Worm (Caenorhabditis elegans) whole organism, young adult: Measurements from ENCODE around the gene Y105C5A.15.

Experiments used
- B0019.2 ChIP-seq: fragments of 200-800 bp; sonication (Bioruptor generic); conservative IDR thresholded peaks from 2 replicates; pipeline ENCODE4 v1.3.6; 2022; ENCODE audit warnings: missing genetic modification reagents, missing genetic modification characterization, missing compliant biosample characterization
- B0336.3 ChIP-seq: fragments of 200-800 bp; sonication (Bioruptor generic); IDR thresholded peaks from 2 replicates; pipeline ENCODE4 v1.3.6; 2022; ENCODE audit warnings: missing genetic modification characterization, missing compliant biosample characterization
- F10E7.11 ChIP-seq: sonication (generic microtip); optimal IDR thresholded peaks from 2 replicates; lab custom pipeline; 2017; ENCODE audit warnings: mild to moderate bottlenecking, missing genetic modification characterization, moderate library complexity, missing compliant biosample characterization
- F23B12.7 ChIP-seq: sonication (generic microtip); optimal IDR thresholded peaks from 2 replicates; lab custom pipeline; 2017; ENCODE audit warnings: missing genetic modification characterization, mild to moderate bottlenecking, missing compliant biosample characterization, antibody characterized with exemption, moderate library complexity; ENCODE audit not compliant: insufficient read depth
- F39B2.1 ChIP-seq: fragments of 200-800 bp; sonication (Bioruptor generic); IDR thresholded peaks from 2 replicates; pipeline ENCODE4 v1.3.6; 2022; ENCODE audit warnings: missing genetic modification reagents, missing genetic modification characterization, missing compliant biosample characterization
- F52B5.7 ChIP-seq: sonication (generic microtip); optimal IDR thresholded peaks from 2 replicates; lab custom pipeline; 2016; ENCODE audit warnings: mild to moderate bottlenecking, missing genetic modification characterization, missing compliant biosample characterization
- K11D2.4 ChIP-seq: fragments of 200-800 bp; sonication (Bioruptor generic); IDR thresholded peaks from 2 replicates; pipeline ENCODE4 v1.3.6; 2022; ENCODE audit warnings: missing genetic modification reagents, missing genetic modification characterization, missing compliant biosample characterization
- K12H6.12 ChIP-seq: fragments of 200-800 bp; sonication (Bioruptor generic); optimal IDR thresholded peaks from 2 replicates; lab custom pipeline; 2018; ENCODE audit warnings: mild to moderate bottlenecking, missing genetic modification characterization, missing compliant biosample characterization
- attf-5 ChIP-seq: fragments of 200-800 bp; sonication (Bioruptor generic); optimal IDR thresholded peaks from 2 replicates; lab custom pipeline; 2018; ENCODE audit warnings: mild to moderate bottlenecking, missing genetic modification characterization, missing compliant biosample characterization
- attf-6 ChIP-seq: fragments of 200-800 bp; sonication (Bioruptor generic); IDR thresholded peaks from 2 replicates; pipeline ENCODE4 v1.3.6; 2022; ENCODE audit warnings: missing genetic modification reagents, missing genetic modification characterization, missing compliant biosample characterization
- cebp-1 ChIP-seq, 2 experiments: fragments of 200-800 bp in 1 of 2; sonication (Bioruptor generic) in 1 of 2; sonication (generic microtip) in 1 of 2; IDR thresholded peaks in 1 of 2; optimal IDR thresholded peaks in 1 of 2; 2 replicates each; pipeline versions ENCODE4 v1.3.6 to Lab custom; 2017 to 2022; ENCODE audit warnings: missing compliant biosample characterization in 2 of 2, missing genetic modification characterization in 2 of 2, mild to moderate bottlenecking in 1 of 2, missing genetic modification reagents in 1 of 2, moderate library complexity in 1 of 2
- cebp-2 ChIP-seq: fragments of 200-800 bp; sonication (Bioruptor generic); IDR thresholded peaks from 2 replicates; pipeline ENCODE4 v1.3.6; 2022; ENCODE audit warnings: missing genetic modification characterization, missing compliant biosample characterization
- chd-7 ChIP-seq: sonication (generic microtip); optimal IDR thresholded peaks from 2 replicates; lab custom pipeline; 2016; ENCODE audit warnings: mild to moderate bottlenecking, missing genetic modification characterization, moderate library complexity, missing compliant biosample characterization
- dox-1 ChIP-seq: fragments of 200-800 bp; sonication (Bioruptor generic); IDR thresholded peaks from 2 replicates; pipeline ENCODE4 v1.3.6; 2022; ENCODE audit warnings: missing genetic modification reagents, missing genetic modification characterization, missing compliant biosample characterization
- dpff-1 ChIP-seq: sonication (generic microtip); optimal IDR thresholded peaks from 2 replicates; lab custom pipeline; 2017; ENCODE audit warnings: mild to moderate bottlenecking, missing genetic modification characterization, missing compliant biosample characterization
- efl-1 ChIP-seq: fragments of 150-350 bp; optimal IDR thresholded peaks from 2 replicates; lab custom pipeline; 2014; ENCODE audit warnings: missing biosample characterization, missing genetic modification reagents, missing genetic modification characterization
- egl-18 ChIP-seq: fragments of 200-800 bp; sonication (Bioruptor generic); IDR thresholded peaks from 2 replicates; pipeline ENCODE4 v1.3.6; 2022; ENCODE audit warnings: missing genetic modification reagents, missing genetic modification characterization, missing compliant biosample characterization
- egl-44 ChIP-seq: fragments of 200-800 bp; sonication (Bioruptor generic); IDR thresholded peaks from 2 replicates; pipeline ENCODE4 v1.3.6; 2022; ENCODE audit warnings: missing genetic modification reagents, missing genetic modification characterization, missing compliant biosample characterization
- egrh-3 ChIP-seq: fragments of 200-800 bp; sonication (Bioruptor generic); IDR thresholded peaks from 2 replicates; pipeline ENCODE4 v1.3.6; 2022; ENCODE audit warnings: missing genetic modification reagents, missing genetic modification characterization, missing compliant biosample characterization
- ets-4 ChIP-seq: fragments of 200-800 bp; sonication (Bioruptor generic); optimal IDR thresholded peaks from 2 replicates; lab custom pipeline; 2018; ENCODE audit warnings: mild to moderate bottlenecking, missing genetic modification characterization, missing compliant biosample characterization
- hmg-1.2 ChIP-seq: fragments of 200-800 bp; sonication (Bioruptor generic); IDR thresholded peaks from 2 replicates; pipeline ENCODE4 v1.3.6; 2022; ENCODE audit warnings: missing genetic modification reagents, missing genetic modification characterization, missing compliant biosample characterization
- hmg-20 ChIP-seq: fragments of 200-800 bp; sonication (Bioruptor generic); IDR thresholded peaks from 2 replicates; pipeline ENCODE4 v1.3.6; 2022; ENCODE audit warnings: missing genetic modification reagents, missing genetic modification characterization, missing compliant biosample characterization
- let-607 ChIP-seq, 2 experiments: fragments of 200-800 bp in 1 of 2; sonication (Bioruptor generic) in 1 of 2; sonication (generic microtip) in 1 of 2; optimal IDR thresholded peaks; 2 replicates each; lab custom pipeline; 2016 to 2018; ENCODE audit warnings: mild to moderate bottlenecking in 2 of 2, missing compliant biosample characterization in 2 of 2, missing genetic modification characterization in 2 of 2, moderate library complexity in 2 of 2, missing genotype in 1 of 2
- lin-26 ChIP-seq: fragments of 200-800 bp; sonication (Bioruptor generic); IDR thresholded peaks from 2 replicates; pipeline ENCODE4 v1.3.6; 2022; ENCODE audit warnings: missing genetic modification reagents, missing genetic modification characterization, missing compliant biosample characterization
- lin-35 ChIP-seq, 3 experiments: fragments of 150-350 bp in 2 of 3; sonication (generic microtip) in 1 of 3; optimal IDR thresholded peaks; 2 replicates each; lab custom pipeline; 2014 to 2018; ENCODE audit warnings: missing biosample characterization in 3 of 3, missing genetic modification characterization in 3 of 3, missing genetic modification reagents in 3 of 3
- lin-40 ChIP-seq: sonication (generic microtip); optimal IDR thresholded peaks from 2 replicates; lab custom pipeline; 2016; ENCODE audit warnings: missing genetic modification characterization, mild to moderate bottlenecking, missing compliant biosample characterization, missing genotype, missing genetic modification reagents
- lin-54 ChIP-seq: fragments of 200-800 bp; sonication (Bioruptor generic); optimal IDR thresholded peaks from 2 replicates; lab custom pipeline; 2018; ENCODE audit warnings: mild to moderate bottlenecking, missing genetic modification characterization, missing compliant biosample characterization
- lsl-1 ChIP-seq: fragments of 200-800 bp; sonication (Bioruptor generic); optimal IDR thresholded peaks from 2 replicates; lab custom pipeline; 2018; ENCODE audit warnings: mild to moderate bottlenecking, missing genetic modification characterization, moderate library complexity, missing compliant biosample characterization
- lsy-27 ChIP-seq: sonication (generic microtip); optimal IDR thresholded peaks from 2 replicates; lab custom pipeline; 2017; ENCODE audit warnings: missing genetic modification characterization, mild to moderate bottlenecking, missing compliant biosample characterization, antibody characterized with exemption, missing genotype, borderline replicate concordance; ENCODE audit not compliant: insufficient read depth
- madf-3 ChIP-seq: fragments of 200-800 bp; sonication (Bioruptor generic); IDR thresholded peaks from 2 replicates; pipeline ENCODE4 v1.3.6; 2022; ENCODE audit warnings: missing genetic modification reagents, missing genetic modification characterization, missing compliant biosample characterization
- nfyb-1 ChIP-seq: fragments of 200-800 bp; sonication (Bioruptor generic); IDR thresholded peaks from 2 replicates; pipeline ENCODE4 v1.3.6; 2022; ENCODE audit warnings: missing genetic modification reagents, missing genetic modification characterization, missing compliant biosample characterization
- nhr-120 ChIP-seq: fragments of 200-800 bp; sonication (Bioruptor generic); IDR thresholded peaks from 2 replicates; pipeline ENCODE4 v1.3.6; 2022; ENCODE audit warnings: missing genetic modification characterization, missing compliant biosample characterization
- rcor-1 ChIP-seq: fragments of 200-800 bp; sonication (Bioruptor generic); IDR thresholded peaks from 2 replicates; pipeline ENCODE4 v1.3.6; 2022; ENCODE audit warnings: missing genetic modification reagents, missing genetic modification characterization, missing compliant biosample characterization
- rec-8 ChIP-seq, 2 experiments: sonication (generic microtip); optimal IDR thresholded peaks; 2 replicates each; lab custom pipeline; 2016; ENCODE audit warnings: mild to moderate bottlenecking in 2 of 2, missing genetic modification characterization in 2 of 2, missing genetic modification reagents in 2 of 2, missing genotype in 2 of 2, missing biosample characterization in 1 of 2, missing compliant biosample characterization in 1 of 2, moderate library complexity in 1 of 2
- sea-2 ChIP-seq: fragments of 200-800 bp; sonication (Bioruptor generic); IDR thresholded peaks from 2 replicates; pipeline ENCODE4 v1.3.6; 2022; ENCODE audit warnings: missing genetic modification characterization, missing compliant biosample characterization
- snpc-4 ChIP-seq, 5 experiments: fragments of 150-350 bp in 1 of 5; sonication (generic microtip) in 4 of 5; optimal IDR thresholded peaks; 2 replicates each; lab custom pipeline; 2014 to 2018; ENCODE audit warnings: missing genetic modification characterization in 5 of 5, missing biosample characterization in 3 of 5, antibody characterized with exemption in 2 of 5, mild to moderate bottlenecking in 2 of 5, missing compliant biosample characterization in 2 of 5, missing genotype in 2 of 5, moderate library complexity in 2 of 5, missing genetic modification reagents in 1 of 5
- somi-1 ChIP-seq: fragments of 200-800 bp; sonication (Bioruptor generic); optimal IDR thresholded peaks from 2 replicates; lab custom pipeline; 2018; ENCODE audit warnings: mild to moderate bottlenecking, missing genetic modification characterization, missing compliant biosample characterization
- xnd-1 ChIP-seq: sonication (generic microtip); optimal IDR thresholded peaks from 2 replicates; lab custom pipeline; 2016; ENCODE audit warnings: missing genotype, missing genetic modification reagents, missing genetic modification characterization, missing compliant biosample characterization
- ztf-28 ChIP-seq: fragments of 200-800 bp; sonication (Bioruptor generic); IDR thresholded peaks from 2 replicates; pipeline ENCODE4 v1.3.6; 2022; ENCODE audit warnings: missing genetic modification reagents, missing genetic modification characterization, missing compliant biosample characterization
- ztf-3 ChIP-seq: fragments of 200-800 bp; sonication (Bioruptor generic); optimal IDR thresholded peaks from 2 replicates; lab custom pipeline; 2018; ENCODE audit warnings: mild to moderate bottlenecking, missing genetic modification characterization, missing compliant biosample characterization

Y105C5A.15 gene

ce11 chrIV:15695274-15695673, 6.3 kb downstream of the Y105C5A.15 start:
- no peak for TF ChIP-seq hmg-20
- TF ChIP-seq snpc-4 (GFP tag; optimal IDR thresholded peaks at IDR 0.05; lab: Kevin White, UChicago), result no peak
- peak in 1 of 4 experiments; percentile 48 for TF ChIP-seq snpc-4 (tag; optimal IDR thresholded peaks at IDR 0.05; lab: Kevin White, UChicago)
- TF ChIP-seq B0019.2, result no peak
- TF ChIP-seq ztf-3 (GFP tag; lab: Kevin White, UChicago), result no peak
- TF ChIP-seq cebp-1 (GFP tag; IDR thresholded peaks at IDR 0.05; lab: Robert Waterston, UW), result no peak
- no peak for TF ChIP-seq cebp-1 (tag; optimal IDR thresholded peaks at IDR 0.05; lab: Kevin White, UChicago)
- TF ChIP-seq dox-1, result no peak
- TF ChIP-seq, all 124 proteins: peak for 1

DNA sequence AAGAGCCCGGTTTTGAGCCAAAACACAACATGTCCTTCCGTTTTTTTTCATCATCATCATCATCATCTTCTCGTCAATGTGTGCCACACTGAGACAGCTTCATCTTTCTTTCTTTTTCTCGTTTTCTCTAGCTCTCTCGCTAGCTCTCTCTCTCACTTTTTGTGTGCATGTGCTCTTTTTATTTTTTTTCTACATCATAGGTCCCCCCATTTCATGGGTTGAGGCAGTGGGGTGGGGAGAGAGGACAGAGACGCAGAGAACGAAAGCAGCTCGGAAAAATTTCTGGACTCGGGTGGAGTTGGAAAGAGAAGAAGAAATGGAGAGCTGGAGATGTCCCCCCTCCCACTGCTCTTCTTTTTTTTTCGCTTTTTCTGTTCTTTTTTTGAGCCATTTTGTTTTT, 7.8 kb downstream of the Y105C5A.15 start:
- TF ChIP-seq nfyb-1 (GFP tag; lab: Robert Waterston, UW), result peak; percentile 62; the same call in 1 of the 2 replicates
- TF ChIP-seq cebp-1 (GFP tag; IDR thresholded peaks at IDR 0.05; lab: Robert Waterston, UW), result no peak
- TF ChIP-seq cebp-1 (tag; optimal IDR thresholded peaks at IDR 0.05; lab: Kevin White, UChicago), result peak; percentile 65
- TF ChIP-seq F23B12.7 (tag; lab: Kevin White, UChicago), result no peak
- TF ChIP-seq attf-5 (GFP tag; lab: Kevin White, UChicago), result peak; percentile 67
- 0 out of 2 replicates have a peak, but pooled peaks have one; percentile 46 for TF ChIP-seq K11D2.4 (GFP tag; lab: Robert Waterston, UW)
- no peak for TF ChIP-seq ztf-28 (GFP tag; lab: Robert Waterston, UW)
- TF ChIP-seq lin-35 (GFP tag; optimal IDR thresholded peaks at IDR 0.05; lab: Kevin White, UChicago), result peak in 1 of 3 experiments; percentile 50
- no peak for TF ChIP-seq rcor-1 (GFP tag; lab: Robert Waterston, UW)
- TF ChIP-seq lin-40 (tag; lab: Kevin White, UChicago), result peak; percentile 48
- 0 out of 2 replicates have a peak, but pooled peaks have one; percentile 8 for TF ChIP-seq egrh-3
- peak; percentile 24 for TF ChIP-seq chd-7 (tag; lab: Kevin White, UChicago)
- TF ChIP-seq hmg-1.2 (GFP tag; lab: Robert Waterston, UW), result peak; percentile 62
- TF ChIP-seq xnd-1 (tag; lab: Kevin White, UChicago), result no peak
- TF ChIP-seq somi-1 (GFP tag; lab: Kevin White, UChicago), result peak; percentile 23
- TF ChIP-seq snpc-4 (GFP tag; optimal IDR thresholded peaks at IDR 0.05; lab: Kevin White, UChicago), result no peak
- TF ChIP-seq snpc-4 (tag; optimal IDR thresholded peaks at IDR 0.05; lab: Kevin White, UChicago), result peak in 1 of 4 experiments; percentile 33
- TF ChIP-seq rec-8 (tag; optimal IDR thresholded peaks at IDR 0.05; lab: Kevin White, UChicago), result no peak
- peak; percentile 88 for TF ChIP-seq K12H6.12
- TF ChIP-seq madf-3 (GFP tag; lab: Robert Waterston, UW), result no peak

- TF ChIP-seq attf-6 (GFP tag; lab: Robert Waterston, UW) (0 out of 2 replicates have a peak, but pooled peaks have one; percentile 37), snpc-4 (GFP tag; optimal IDR thresholded peaks at IDR 0.05; lab: Kevin White, UChicago) (no peak), snpc-4 (tag; optimal IDR thresholded peaks at IDR 0.05; lab: Kevin White, UChicago) (peak in 1 of 4 experiments; percentile 14), F52B5.7 (no peak), ets-4 (no peak)
These were observed 12.5 kb downstream of the Y105C5A.15 start for ce11 chrIV:15701459-15701858.

DNA sequence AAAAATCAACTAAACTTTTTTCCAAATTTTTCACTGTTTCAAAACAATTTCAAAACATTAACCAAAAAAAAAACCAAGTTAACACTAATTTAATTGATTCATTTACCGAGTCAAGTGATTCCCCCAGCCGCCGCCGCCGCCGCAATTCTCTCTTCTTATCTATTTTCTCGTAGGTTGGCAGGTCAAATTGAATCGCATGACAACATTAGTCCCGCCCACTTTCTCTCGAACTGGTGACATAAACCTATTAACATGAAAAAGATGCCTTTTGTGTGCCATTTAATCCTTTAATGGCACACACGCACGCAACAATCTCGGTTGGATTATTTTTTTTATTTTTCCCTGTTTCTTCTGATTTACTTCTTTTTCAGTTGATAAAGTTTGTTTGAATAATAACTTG, 13.0 kb downstream of the Y105C5A.15 start:
- TF ChIP-seq egl-44 (GFP tag; lab: Robert Waterston, UW), result no peak
- no peak for TF ChIP-seq lsy-27 (tag; lab: Kevin White, UChicago)
- TF ChIP-seq B0336.3 (GFP tag; lab: Robert Waterston, UW), result no peak
- TF ChIP-seq F10E7.11 (tag; lab: Kevin White, UChicago), result no peak
- TF ChIP-seq cebp-2 (GFP tag; lab: Robert Waterston, UW), result no peak
- TF ChIP-seq lsl-1 (GFP tag; lab: Kevin White, UChicago), result no peak
- no peak for TF ChIP-seq egl-18
- no peak for TF ChIP-seq efl-1 (GFP tag; lab: Kevin White, UChicago)
- no peak for TF ChIP-seq ets-4
- TF ChIP-seq lin-26 (GFP tag; lab: Robert Waterston, UW), result no peak
- no peak for TF ChIP-seq dpff-1 (tag; lab: Kevin White, UChicago)
- TF ChIP-seq let-607 (tag; optimal IDR thresholded peaks at IDR 0.05; lab: Kevin White, UChicago), result peak in 1 of 2 experiments; percentile 3
- 0 out of 2 replicates have a peak, but pooled peaks have one; percentile 18 for TF ChIP-seq cebp-1 (GFP tag; IDR thresholded peaks at IDR 0.05; lab: Robert Waterston, UW)
- TF ChIP-seq cebp-1 (tag; optimal IDR thresholded peaks at IDR 0.05; lab: Kevin White, UChicago), result peak; percentile 56
- TF ChIP-seq F39B2.1, result no peak
- TF ChIP-seq lin-54 (GFP tag; lab: Kevin White, UChicago), result peak; percentile 5
- no peak for TF ChIP-seq nhr-120 (GFP tag; lab: Robert Waterston, UW)
- no peak for TF ChIP-seq egrh-3
- no peak for TF ChIP-seq rec-8 (tag; optimal IDR thresholded peaks at IDR 0.05; lab: Kevin White, UChicago)
- no peak for TF ChIP-seq sea-2 (GFP tag; lab: Robert Waterston, UW)
